Fruit fly (Drosophila melanogaster) whole organism, embryonic: Measurements from ENCODE around the gene Iris.

ENCODE experiments used
- Abd-B ChIP-seq: fragments of 200-800 bp; sonication (Bioruptor generic); optimal IDR thresholded peaks from 2 replicates; lab custom pipeline; 2018; ENCODE audit warnings: missing biosample characterization, mild to moderate bottlenecking, missing genetic modification characterization, moderate library complexity
- Aef1 ChIP-seq: fragments of 200-800 bp; sonication (Bioruptor generic); IDR thresholded peaks from 3 replicates; pipeline ENCODE4 v1.3.6; 2022; ENCODE audit warnings: missing biosample characterization, missing genetic modification characterization
- CG10147 ChIP-seq: fragments of 200-800 bp; sonication (Bioruptor generic); optimal IDR thresholded peaks from 2 replicates; lab custom pipeline; 2019; ENCODE audit warnings: missing biosample characterization, mild to moderate bottlenecking, missing genetic modification characterization, moderate library complexity
- CG10959 ChIP-seq: fragments of 200-800 bp; sonication (Bioruptor generic); IDR thresholded peaks from 2 replicates; pipeline ENCODE4 v1.3.6; 2022; ENCODE audit warnings: missing biosample characterization, missing genetic modification characterization
- CG11504 ChIP-seq: fragments of 200-800 bp; sonication (Bioruptor generic); optimal IDR thresholded peaks from 3 replicates; lab custom pipeline; 2019; ENCODE audit warnings: missing biosample characterization, mild to moderate bottlenecking, missing genetic modification characterization, moderate library complexity
- CG11696 ChIP-seq: fragments of 200-800 bp; sonication (Bioruptor generic); IDR thresholded peaks from 2 replicates; pipeline ENCODE4 v1.3.6; 2022; ENCODE audit warnings: missing biosample characterization, missing genetic modification characterization
- CG12391 ChIP-seq: fragments of 200-800 bp; sonication (Bioruptor generic); optimal IDR thresholded peaks from 3 replicates; lab custom pipeline; 2018; ENCODE audit warnings: missing biosample characterization, mild to moderate bottlenecking, missing genetic modification characterization, moderate library complexity
- CG13287 ChIP-seq: fragments of 200-800 bp; sonication (Bioruptor generic); IDR thresholded peaks from 2 replicates; pipeline ENCODE4 v1.3.6; 2022; ENCODE audit warnings: missing biosample characterization, missing genetic modification characterization; ENCODE audit not compliant: partially characterized antibody
- CG13424 ChIP-seq: fragments of 200-800 bp; sonication (Bioruptor generic); optimal IDR thresholded peaks from 2 replicates; lab custom pipeline; 2019; ENCODE audit warnings: missing biosample characterization, mild to moderate bottlenecking, missing genetic modification characterization, moderate library complexity
- CG17361 ChIP-seq: fragments of 200-800 bp; sonication (Bioruptor generic); IDR thresholded peaks from 3 replicates; pipeline ENCODE4 v1.3.6; 2022; ENCODE audit warnings: missing biosample characterization, missing genetic modification characterization
- CG17385 ChIP-seq: fragments of 200-800 bp; sonication (Bioruptor generic); optimal IDR thresholded peaks from 3 replicates; lab custom pipeline; 2018; ENCODE audit warnings: missing biosample characterization, mild to moderate bottlenecking, missing genetic modification characterization
- CG34422 ChIP-seq: fragments of 200-800 bp; sonication (Bioruptor generic); IDR thresholded peaks from 3 replicates; pipeline ENCODE4 v1.3.6; 2022; ENCODE audit warnings: missing biosample characterization, missing genetic modification characterization
- CG5180 ChIP-seq: fragments of 200-800 bp; sonication (Bioruptor generic); optimal IDR thresholded peaks from 3 replicates; lab custom pipeline; 2017; ENCODE audit warnings: missing biosample characterization, missing genetic modification characterization, mild to moderate bottlenecking, moderate library complexity, missing genetic modification reagents
- CG6175 ChIP-seq: fragments of 200-800 bp; sonication (Bioruptor generic); IDR thresholded peaks from 3 replicates; pipeline ENCODE4 v1.3.6; 2022; ENCODE audit warnings: missing biosample characterization, missing genetic modification characterization
- CG6689 ChIP-seq: fragments of 200-800 bp; sonication (Bioruptor generic); IDR thresholded peaks from 2 replicates; pipeline ENCODE4 v1.3.6; 2022; ENCODE audit warnings: missing biosample characterization, missing genetic modification characterization
- CG7271 ChIP-seq: fragments of 200-800 bp; sonication (Bioruptor generic); optimal IDR thresholded peaks from 2 replicates; lab custom pipeline; 2018; ENCODE audit warnings: missing biosample characterization, mild to moderate bottlenecking, missing genetic modification characterization, moderate library complexity
- CG7963 ChIP-seq: fragments of 200-800 bp; sonication (Bioruptor generic); IDR thresholded peaks from 3 replicates; pipeline ENCODE4 v1.3.6; 2022; ENCODE audit warnings: missing biosample characterization, missing genetic modification characterization; ENCODE audit not compliant: partially characterized antibody
- CG9437 ChIP-seq: fragments of 200-800 bp; sonication (Bioruptor generic); optimal IDR thresholded peaks from 2 replicates; lab custom pipeline; 2018; ENCODE audit warnings: missing biosample characterization, mild to moderate bottlenecking, missing genetic modification characterization
- Deaf1 ChIP-seq: fragments of 200-800 bp; optimal IDR thresholded peaks from 3 replicates; lab custom pipeline; 2019; ENCODE audit warnings: missing biosample characterization, mild to moderate bottlenecking, missing genetic modification characterization, moderate library complexity
- Dll ChIP-seq: fragments of 200-800 bp; sonication (Bioruptor generic); IDR thresholded peaks from 4 replicates; pipeline ENCODE4 v1.3.6; 2022; ENCODE audit warnings: missing biosample characterization, missing genetic modification characterization; ENCODE audit not compliant: partially characterized antibody
- E2f1 ChIP-seq: fragments of 200-800 bp; sonication (Bioruptor generic); IDR thresholded peaks from 2 replicates; pipeline ENCODE4 v1.3.6; 2022; ENCODE audit warnings: missing biosample characterization, missing genetic modification characterization
- Gug ChIP-seq: fragments of 200-800 bp; sonication (Bioruptor generic); IDR thresholded peaks from 4 replicates; pipeline ENCODE4 v1.3.6; 2022; ENCODE audit warnings: missing biosample characterization, missing genetic modification characterization
- HmgZ ChIP-seq: fragments of 200-800 bp; sonication (Bioruptor generic); optimal IDR thresholded peaks from 2 replicates; lab custom pipeline; 2018; ENCODE audit warnings: missing biosample characterization, mild to moderate bottlenecking, missing genetic modification characterization
- Hr51 ChIP-seq, 2 experiments: fragments of 200-800 bp; sonication (Bioruptor generic); optimal IDR thresholded peaks; 2 replicates in 1 of 2; 3 replicates in 1 of 2; lab custom pipeline; 2016 to 2018; ENCODE audit warnings: missing biosample characterization in 2 of 2, missing genetic modification characterization in 2 of 2, mild to moderate bottlenecking in 1 of 2, moderate library complexity in 1 of 2
- NC2α ChIP-seq: fragments of 200-800 bp; sonication (Bioruptor generic); optimal IDR thresholded peaks from 2 replicates; lab custom pipeline; 2016; ENCODE audit warnings: missing biosample characterization, missing genetic modification characterization
- Ptx1 ChIP-seq: fragments of 200-800 bp; sonication (Bioruptor generic); IDR thresholded peaks from 2 replicates; pipeline ENCODE4 v1.3.6; 2022; ENCODE audit warnings: missing biosample characterization, missing genetic modification characterization
- Sry-β ChIP-seq: fragments of 200-800 bp; sonication (Bioruptor generic); optimal IDR thresholded peaks from 2 replicates; lab custom pipeline; 2018; ENCODE audit warnings: missing biosample characterization, mild to moderate bottlenecking, missing genetic modification characterization, moderate library complexity
- Xbp1 ChIP-seq: fragments of 200-800 bp; sonication (Bioruptor generic); optimal IDR thresholded peaks from 3 replicates; lab custom pipeline; 2016; ENCODE audit warnings: missing biosample characterization, mild to moderate bottlenecking, missing genetic modification characterization
- abd-A ChIP-seq: fragments of 200-800 bp; sonication (Bioruptor generic); optimal IDR thresholded peaks from 3 replicates; lab custom pipeline; 2019; ENCODE audit warnings: missing biosample characterization, mild to moderate bottlenecking, missing genetic modification characterization, moderate library complexity
- ap ChIP-seq: fragments of 200-800 bp; sonication (Bioruptor generic); IDR thresholded peaks from 2 replicates; pipeline ENCODE4 v1.3.6; 2022; ENCODE audit warnings: missing biosample characterization, missing genetic modification characterization
- ara ChIP-seq: fragments of 200-800 bp; sonication (Bioruptor generic); IDR thresholded peaks from 2 replicates; pipeline ENCODE4 v1.3.6; 2022; ENCODE audit warnings: missing biosample characterization, missing genetic modification characterization
- bsh ChIP-seq, 2 experiments: fragments of 200-800 bp; sonication (Bioruptor generic); optimal IDR thresholded peaks; 2 replicates each; lab custom pipeline; 2017 to 2018; ENCODE audit warnings: mild to moderate bottlenecking in 2 of 2, missing biosample characterization in 2 of 2, missing genetic modification characterization in 2 of 2, moderate library complexity in 1 of 2
- dmrt99B ChIP-seq: fragments of 200-800 bp; sonication (Bioruptor generic); optimal IDR thresholded peaks from 2 replicates; lab custom pipeline; 2018; ENCODE audit warnings: missing biosample characterization, mild to moderate bottlenecking, missing genetic modification characterization, moderate library complexity
- ewg ChIP-seq: fragments of 200-800 bp; sonication (Bioruptor generic); optimal IDR thresholded peaks from 3 replicates; lab custom pipeline; 2017; ENCODE audit warnings: mild to moderate bottlenecking, missing biosample characterization, missing genetic modification reagents, missing genetic modification characterization
- fd3F ChIP-seq: fragments of 200-800 bp; sonication (Bioruptor generic); optimal IDR thresholded peaks from 2 replicates; lab custom pipeline; 2018; ENCODE audit warnings: missing biosample characterization, mild to moderate bottlenecking, missing genetic modification characterization, moderate library complexity
- grau ChIP-seq: fragments of 200-800 bp; optimal IDR thresholded peaks from 3 replicates; lab custom pipeline; 2019; ENCODE audit warnings: missing biosample characterization, mild to moderate bottlenecking, missing genetic modification characterization, moderate library complexity
- grn ChIP-seq: fragments of 200-800 bp; sonication (Bioruptor generic); optimal IDR thresholded peaks from 3 replicates; lab custom pipeline; 2017; ENCODE audit warnings: missing biosample characterization, missing genetic modification characterization
- gsb ChIP-seq: fragments of 200-800 bp; sonication (Bioruptor generic); IDR thresholded peaks from 2 replicates; pipeline ENCODE4 v1.3.6; 2022; ENCODE audit warnings: missing biosample characterization, missing genetic modification characterization
- gt ChIP-seq: fragments of 200-800 bp; sonication (Bioruptor generic); IDR thresholded peaks from 2 replicates; pipeline ENCODE4 v1.3.6; 2022; ENCODE audit warnings: missing biosample characterization, missing genetic modification characterization
- hbn ChIP-seq: fragments of 200-800 bp; sonication (Bioruptor generic); IDR thresholded peaks from 2 replicates; pipeline ENCODE4 v1.3.6; 2022; ENCODE audit warnings: missing biosample characterization, missing genetic modification characterization; ENCODE audit not compliant: partially characterized antibody
- klu ChIP-seq: fragments of 200-800 bp; sonication (Bioruptor generic); IDR thresholded peaks from 2 replicates; pipeline ENCODE4 v1.3.6; 2022; ENCODE audit warnings: missing biosample characterization, missing genetic modification characterization
- lbe ChIP-seq: fragments of 200-800 bp; sonication (Bioruptor generic); optimal IDR thresholded peaks from 2 replicates; lab custom pipeline; 2016; ENCODE audit warnings: missing biosample characterization, mild to moderate bottlenecking, missing genetic modification characterization
- maf-S ChIP-seq: fragments of 200-800 bp; sonication (Bioruptor generic); optimal IDR thresholded peaks from 2 replicates; lab custom pipeline; 2016; ENCODE audit warnings: missing biosample characterization, missing genetic modification characterization
- phol ChIP-seq: fragments of 200-800 bp; sonication (Bioruptor generic); optimal IDR thresholded peaks from 3 replicates; lab custom pipeline; 2018; ENCODE audit warnings: missing biosample characterization, mild to moderate bottlenecking, missing genetic modification characterization, moderate library complexity
- pita ChIP-seq: fragments of 200-800 bp; sonication (Bioruptor generic); optimal IDR thresholded peaks from 2 replicates; lab custom pipeline; 2017; ENCODE audit warnings: missing biosample characterization, mild to moderate bottlenecking, missing genetic modification characterization
- rib ChIP-seq: fragments of 200-800 bp; sonication (Bioruptor generic); IDR thresholded peaks from 2 replicates; pipeline ENCODE4 v1.3.6; 2022; ENCODE audit warnings: missing biosample characterization, missing genetic modification characterization
- ro ChIP-seq: fragments of 200-800 bp; sonication (Bioruptor generic); IDR thresholded peaks from 2 replicates; pipeline ENCODE4 v1.3.6; 2022; ENCODE audit warnings: missing biosample characterization, missing genetic modification characterization
- sens ChIP-seq: fragments of 200-800 bp; sonication (Bioruptor generic); peaks from one replicate; lab custom pipeline; 2016; ENCODE audit warnings: missing biosample characterization, missing genetic modification characterization
- shn ChIP-seq: fragments of 200-800 bp; sonication (Bioruptor generic); optimal IDR thresholded peaks from 3 replicates; lab custom pipeline; 2016; ENCODE audit warnings: missing biosample characterization, missing genetic modification characterization
- sisA ChIP-seq: fragments of 200-800 bp; sonication (Bioruptor generic); IDR thresholded peaks from 2 replicates; pipeline ENCODE4 v1.3.6; 2022; ENCODE audit warnings: missing biosample characterization, missing genetic modification characterization
- slou ChIP-seq: fragments of 200-800 bp; sonication (Bioruptor generic); optimal IDR thresholded peaks from 3 replicates; lab custom pipeline; 2016; ENCODE audit warnings: missing biosample characterization, missing genetic modification characterization
- tna ChIP-seq: fragments of 200-800 bp; sonication (Bioruptor generic); IDR thresholded peaks from 2 replicates; pipeline ENCODE4 v1.3.6; 2022; ENCODE audit warnings: missing biosample characterization, missing genetic modification characterization; ENCODE audit not compliant: partially characterized antibody

The Iris gene

dm6 chr2L:1135495-1135894 lies 1.6 kb upstream of the Iris start (continued):
- TF ChIP-seq CG5180 (GFP tag; lab: Kevin White, UChicago) (no peak), Xbp1 (GFP tag; lab: Kevin White, UChicago) (peak; percentile 24), Ptx1 (GFP tag; lab: Robert Waterston, UW) (no peak), dmrt99B (tag; lab: Kevin White, UChicago) (peak; percentile 17), slou (GFP tag; lab: Kevin White, UChicago) (no peak), Sry-β (GFP tag; lab: Kevin White, UChicago) (no peak), CG6175 (GFP tag; lab: Robert Waterston, UW) (no peak), CG10147 (GFP tag; lab: Kevin White, UChicago) (peak; percentile 31), CG9437 (GFP tag; lab: Kevin White, UChicago) (no peak), CG13424 (tag; lab: Kevin White, UChicago) (no peak), gt (GFP tag; lab: Robert Waterston, UW) (no peak), CG17361 (GFP tag; lab: Robert Waterston, UW) (no peak), ara (no peak), grn (GFP tag; lab: Kevin White, UChicago) (no peak), lbe (GFP tag; lab: Kevin White, UChicago) (no peak), abd-A (tag; lab: Kevin White, UChicago) (no peak), CG7271 (tag; lab: Kevin White, UChicago) (no peak), HmgZ (tag; lab: Kevin White, UChicago) (no peak), CG6689 (GFP tag; lab: Robert Waterston, UW) (no peak), CG17385 (GFP tag; lab: Kevin White, UChicago) (peak; percentile 7), maf-S (GFP tag; lab: Kevin White, UChicago) (no peak), E2f1 (GFP tag; lab: Robert Waterston, UW) (no peak), CG10959 (GFP tag; lab: Robert Waterston, UW) (no peak), Gug (GFP tag; lab: Robert Waterston, UW) (no peak), hbn (GFP tag; lab: Robert Waterston, UW) (no peak), Hr51 (GFP tag; optimal IDR thresholded peaks at IDR 0.05; lab: Kevin White, UChicago) (no peak), Aef1 (GFP tag; lab: Robert Waterston, UW) (no peak), Deaf1 (peak; percentile 11), fd3F (no peak), phol (peak; percentile 5), ap (no peak), ewg (GFP tag; lab: Kevin White, UChicago) (no peak), tna (no peak), pita (GFP tag; lab: Kevin White, UChicago) (no peak), CG13287 (GFP tag; lab: Robert Waterston, UW) (no peak), Abd-B (GFP tag; lab: Kevin White, UChicago) (no peak), rib (GFP tag; lab: Robert Waterston, UW) (no peak), CG11504 (no peak), bsh (GFP tag; optimal IDR thresholded peaks at IDR 0.05; lab: Kevin White, UChicago) (no peak), NC2α (GFP tag; lab: Kevin White, UChicago) (no peak), sisA (GFP tag; lab: Robert Waterston, UW) (no peak), CG12391 (peak; percentile 34), klu (GFP tag; lab: Robert Waterston, UW) (no peak), Dll (no peak), CG11696 (GFP tag; lab: Robert Waterston, UW) (no peak), CG7963 (GFP tag; lab: Robert Waterston, UW) (no peak), shn (GFP tag; lab: Kevin White, UChicago) (no peak), CG34422 (GFP tag; lab: Robert Waterston, UW) (no peak), ro (GFP tag; lab: Robert Waterston, UW) (no peak), sens (peak; percentile 45), grau (peak; percentile 36), gsb (GFP tag; lab: Robert Waterston, UW) (no peak)
